Worm (Caenorhabditis elegans) whole organism, young adult: ENCODE measurements around the gene K02A2.1.

Experiments used
- C17E4.6 ChIP-seq: fragments of 200-800 bp; sonication (Bioruptor generic); IDR thresholded peaks from 2 replicates; pipeline ENCODE4 v1.3.6; 2022; ENCODE audit warnings: missing genetic modification reagents, missing genetic modification characterization, missing compliant biosample characterization
- D2030.7 ChIP-seq: fragments of 200-800 bp; sonication (Bioruptor generic); IDR thresholded peaks from 2 replicates; pipeline ENCODE4 v1.3.6; 2022; ENCODE audit warnings: missing genetic modification reagents, missing genetic modification characterization, missing compliant biosample characterization
- F10E7.11 ChIP-seq: sonication (generic microtip); optimal IDR thresholded peaks from 2 replicates; lab custom pipeline; 2017; ENCODE audit warnings: mild to moderate bottlenecking, missing genetic modification characterization, moderate library complexity, missing compliant biosample characterization
- F22D6.2 ChIP-seq: sonication (generic microtip); optimal IDR thresholded peaks from 2 replicates; lab custom pipeline; 2016; ENCODE audit warnings: mild to moderate bottlenecking, missing genetic modification characterization, missing compliant biosample characterization
- F33H1.4 ChIP-seq: fragments of 200-800 bp; sonication (Bioruptor generic); IDR thresholded peaks from 2 replicates; pipeline ENCODE4 v1.3.6; 2022; ENCODE audit warnings: missing genetic modification reagents, missing genetic modification characterization, missing compliant biosample characterization
- F37B4.10 ChIP-seq: fragments of 200-800 bp; sonication (Bioruptor generic); IDR thresholded peaks from 2 replicates; pipeline ENCODE4 v1.3.6; 2022; ENCODE audit warnings: missing genetic modification characterization, missing compliant biosample characterization
- F39B2.1 ChIP-seq: fragments of 200-800 bp; sonication (Bioruptor generic); IDR thresholded peaks from 2 replicates; pipeline ENCODE4 v1.3.6; 2022; ENCODE audit warnings: missing genetic modification reagents, missing genetic modification characterization, missing compliant biosample characterization
- F55B11.4 ChIP-seq: sonication (generic microtip); optimal IDR thresholded peaks from 2 replicates; lab custom pipeline; 2016; ENCODE audit warnings: missing compliant biosample characterization, missing genetic modification characterization, borderline replicate concordance; ENCODE audit not compliant: insufficient read depth
- F57A8.1 ChIP-seq: fragments of 200-800 bp; sonication (Bioruptor generic); optimal IDR thresholded peaks from 2 replicates; lab custom pipeline; 2018; ENCODE audit warnings: mild to moderate bottlenecking, missing genetic modification characterization, moderate library complexity, missing compliant biosample characterization
- Y53F4B.3 ChIP-seq: fragments of 200-800 bp; sonication (Bioruptor generic); IDR thresholded peaks from 2 replicates; pipeline ENCODE4 v1.3.6; 2022; ENCODE audit warnings: missing genetic modification reagents, missing genetic modification characterization, missing compliant biosample characterization
- Y53G8AR.9 ChIP-seq: fragments of 200-800 bp; sonication (Bioruptor generic); conservative IDR thresholded peaks from 2 replicates; pipeline ENCODE4 v1.3.6; 2022; ENCODE audit warnings: missing genetic modification reagents, missing genetic modification characterization, missing compliant biosample characterization
- aptf-2 ChIP-seq: fragments of 200-800 bp; sonication (Bioruptor generic); conservative IDR thresholded peaks from 2 replicates; pipeline ENCODE4 v1.3.6; 2022; ENCODE audit warnings: missing genetic modification reagents, missing genetic modification characterization, missing compliant biosample characterization
- atf-7 ChIP-seq: sonication (generic microtip); optimal IDR thresholded peaks from 2 replicates; lab custom pipeline; 2017; ENCODE audit warnings: mild to moderate bottlenecking, missing genetic modification characterization, missing compliant biosample characterization
- ccch-3 ChIP-seq: fragments of 200-800 bp; sonication (Bioruptor generic); optimal IDR thresholded peaks from 2 replicates; lab custom pipeline; 2018; ENCODE audit warnings: mild to moderate bottlenecking, missing genetic modification characterization, missing compliant biosample characterization
- cebp-1 ChIP-seq, 2 experiments: fragments of 200-800 bp in 1 of 2; sonication (Bioruptor generic) in 1 of 2; sonication (generic microtip) in 1 of 2; IDR thresholded peaks in 1 of 2; optimal IDR thresholded peaks in 1 of 2; 2 replicates each; pipeline versions ENCODE4 v1.3.6 to Lab custom; 2017 to 2022; ENCODE audit warnings: missing compliant biosample characterization in 2 of 2, missing genetic modification characterization in 2 of 2, mild to moderate bottlenecking in 1 of 2, missing genetic modification reagents in 1 of 2, moderate library complexity in 1 of 2
- ceh-27 ChIP-seq: fragments of 200-800 bp; sonication (Bioruptor generic); optimal IDR thresholded peaks from 2 replicates; lab custom pipeline; 2018; ENCODE audit warnings: mild to moderate bottlenecking, missing genetic modification characterization, moderate library complexity, missing compliant biosample characterization
- ceh-91 ChIP-seq: fragments of 200-800 bp; sonication (Bioruptor generic); IDR thresholded peaks from 2 replicates; pipeline ENCODE4 v1.3.6; 2022; ENCODE audit warnings: missing genetic modification reagents, missing genetic modification characterization, missing compliant biosample characterization
- dox-1 ChIP-seq: fragments of 200-800 bp; sonication (Bioruptor generic); IDR thresholded peaks from 2 replicates; pipeline ENCODE4 v1.3.6; 2022; ENCODE audit warnings: missing genetic modification reagents, missing genetic modification characterization, missing compliant biosample characterization
- dpff-1 ChIP-seq: sonication (generic microtip); optimal IDR thresholded peaks from 2 replicates; lab custom pipeline; 2017; ENCODE audit warnings: mild to moderate bottlenecking, missing genetic modification characterization, missing compliant biosample characterization
- egl-44 ChIP-seq: fragments of 200-800 bp; sonication (Bioruptor generic); IDR thresholded peaks from 2 replicates; pipeline ENCODE4 v1.3.6; 2022; ENCODE audit warnings: missing genetic modification reagents, missing genetic modification characterization, missing compliant biosample characterization
- ekl-4 ChIP-seq: fragments of 200-800 bp; sonication (Bioruptor generic); IDR thresholded peaks from 2 replicates; pipeline ENCODE4 v1.3.6; 2022; ENCODE audit warnings: missing genetic modification reagents, missing genetic modification characterization, missing compliant biosample characterization
- him-1 ChIP-seq: sonication (generic microtip); optimal IDR thresholded peaks from 2 replicates; lab custom pipeline; 2016; ENCODE audit warnings: missing genotype, missing genetic modification reagents, missing genetic modification characterization, missing compliant biosample characterization
- let-526 ChIP-seq: fragments of 200-800 bp; sonication (Bioruptor generic); IDR thresholded peaks from 2 replicates; pipeline ENCODE4 v1.3.6; 2022; ENCODE audit warnings: missing genetic modification reagents, missing genetic modification characterization, missing compliant biosample characterization
- lin-26 ChIP-seq: fragments of 200-800 bp; sonication (Bioruptor generic); IDR thresholded peaks from 2 replicates; pipeline ENCODE4 v1.3.6; 2022; ENCODE audit warnings: missing genetic modification reagents, missing genetic modification characterization, missing compliant biosample characterization
- lsl-1 ChIP-seq: fragments of 200-800 bp; sonication (Bioruptor generic); optimal IDR thresholded peaks from 2 replicates; lab custom pipeline; 2018; ENCODE audit warnings: mild to moderate bottlenecking, missing genetic modification characterization, moderate library complexity, missing compliant biosample characterization
- madf-6 ChIP-seq: fragments of 200-800 bp; sonication (Bioruptor generic); IDR thresholded peaks from 2 replicates; pipeline ENCODE4 v1.3.6; 2022; ENCODE audit warnings: missing genetic modification reagents, missing genetic modification characterization, missing compliant biosample characterization
- madf-8 ChIP-seq: fragments of 200-800 bp; sonication (Bioruptor generic); conservative IDR thresholded peaks from 2 replicates; pipeline ENCODE4 v1.3.6; 2022; ENCODE audit warnings: missing genetic modification reagents, missing genetic modification characterization, missing compliant biosample characterization
- mxl-1 ChIP-seq: sonication (generic microtip); optimal IDR thresholded peaks from 2 replicates; lab custom pipeline; 2016; ENCODE audit warnings: missing genetic modification characterization, missing compliant biosample characterization
- nfyb-1 ChIP-seq: fragments of 200-800 bp; sonication (Bioruptor generic); IDR thresholded peaks from 2 replicates; pipeline ENCODE4 v1.3.6; 2022; ENCODE audit warnings: missing genetic modification reagents, missing genetic modification characterization, missing compliant biosample characterization
- nhr-27 ChIP-seq: fragments of 200-800 bp; sonication (Bioruptor generic); optimal IDR thresholded peaks from 2 replicates; lab custom pipeline; 2018; ENCODE audit warnings: mild to moderate bottlenecking, missing genetic modification characterization, moderate library complexity, missing compliant biosample characterization
- pha-4 ChIP-seq: fragments of 150-350 bp; sonication (generic microtip); optimal IDR thresholded peaks from 2 replicates; lab custom pipeline; 2014; ENCODE audit warnings: missing biosample characterization, missing genetic modification reagents, missing genetic modification characterization
- rcor-1 ChIP-seq: fragments of 200-800 bp; sonication (Bioruptor generic); IDR thresholded peaks from 2 replicates; pipeline ENCODE4 v1.3.6; 2022; ENCODE audit warnings: missing genetic modification reagents, missing genetic modification characterization, missing compliant biosample characterization
- rec-8 ChIP-seq, 2 experiments: sonication (generic microtip); optimal IDR thresholded peaks; 2 replicates each; lab custom pipeline; 2016; ENCODE audit warnings: mild to moderate bottlenecking in 2 of 2, missing genetic modification characterization in 2 of 2, missing genetic modification reagents in 2 of 2, missing genotype in 2 of 2, missing biosample characterization in 1 of 2, missing compliant biosample characterization in 1 of 2, moderate library complexity in 1 of 2
- sea-2 ChIP-seq: fragments of 200-800 bp; sonication (Bioruptor generic); IDR thresholded peaks from 2 replicates; pipeline ENCODE4 v1.3.6; 2022; ENCODE audit warnings: missing genetic modification characterization, missing compliant biosample characterization
- snpc-3.4 ChIP-seq: sonication (generic microtip); optimal IDR thresholded peaks from 2 replicates; lab custom pipeline; 2017; ENCODE audit warnings: missing genetic modification characterization, mild to moderate bottlenecking, missing compliant biosample characterization, antibody characterized with exemption, moderate library complexity, missing genotype, missing genetic modification reagents
- snpc-4 ChIP-seq, 5 experiments: fragments of 150-350 bp in 1 of 5; sonication (generic microtip) in 4 of 5; optimal IDR thresholded peaks; 2 replicates each; lab custom pipeline; 2014 to 2018; ENCODE audit warnings: missing genetic modification characterization in 5 of 5, missing biosample characterization in 3 of 5, antibody characterized with exemption in 2 of 5, mild to moderate bottlenecking in 2 of 5, missing compliant biosample characterization in 2 of 5, missing genotype in 2 of 5, moderate library complexity in 2 of 5, missing genetic modification reagents in 1 of 5
- sptf-2 ChIP-seq: fragments of 200-800 bp; sonication (Bioruptor generic); optimal IDR thresholded peaks from 2 replicates; lab custom pipeline; 2018; ENCODE audit warnings: mild to moderate bottlenecking, missing genetic modification characterization, missing compliant biosample characterization
- unc-62 ChIP-seq: fragments of 150-350 bp; optimal IDR thresholded peaks from 2 replicates; lab custom pipeline; 2014; ENCODE audit warnings: missing biosample characterization, missing genetic modification reagents, missing genetic modification characterization
- xnd-1 ChIP-seq: sonication (generic microtip); optimal IDR thresholded peaks from 2 replicates; lab custom pipeline; 2016; ENCODE audit warnings: missing genotype, missing genetic modification reagents, missing genetic modification characterization, missing compliant biosample characterization
- ztf-18 ChIP-seq: sonication (generic microtip); optimal IDR thresholded peaks from 2 replicates; lab custom pipeline; 2016; ENCODE audit warnings: missing genotype, mild to moderate bottlenecking, missing genetic modification characterization, missing compliant biosample characterization
- ztf-6 ChIP-seq: fragments of 200-800 bp; sonication (Bioruptor generic); IDR thresholded peaks from 2 replicates; pipeline ENCODE4 v1.3.6; 2022; ENCODE audit warnings: missing genetic modification reagents, missing genetic modification characterization, missing compliant biosample characterization

K02A2.1 gene

DNA sequence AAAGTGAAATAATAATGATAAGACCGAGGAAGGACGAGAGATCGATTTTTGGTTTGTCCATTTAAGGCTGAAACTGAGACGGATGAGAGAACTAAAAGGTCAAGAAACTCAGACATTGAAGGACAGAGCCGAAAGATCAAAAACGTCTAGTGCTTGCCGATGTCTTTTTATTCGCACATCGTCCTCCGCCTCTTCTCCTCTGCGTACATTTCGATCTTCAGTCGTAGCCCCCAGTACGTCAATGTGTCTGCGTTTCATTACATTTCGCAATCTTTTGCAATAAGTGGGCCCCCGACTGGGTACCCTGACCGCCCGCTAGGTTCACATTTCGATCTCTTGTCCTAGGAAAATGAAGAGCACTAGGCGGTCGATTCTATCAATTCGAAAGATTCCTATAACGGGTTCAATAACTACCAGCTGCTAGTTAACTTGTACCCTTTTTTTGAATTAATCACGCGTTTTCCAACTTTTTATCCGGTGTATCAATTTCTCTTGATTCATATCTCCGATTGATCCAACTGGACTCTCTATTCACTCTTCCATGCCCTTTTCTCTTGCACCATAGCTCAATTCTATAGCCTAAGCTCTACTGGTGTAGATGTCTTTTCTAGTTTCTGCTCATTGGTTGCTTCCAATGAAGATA, 42.9 kb upstream of the K02A2.1 start (continued):
- TF ChIP-seq rec-8 (tag; optimal IDR thresholded peaks at IDR 0.05; lab: Kevin White, UChicago) (no peak), pha-4 (tag; lab: Kevin White, UChicago) (no peak), madf-8 (GFP tag; lab: Robert Waterston, UW) (no peak), D2030.7 (GFP tag; lab: Robert Waterston, UW) (no peak), egl-44 (GFP tag; lab: Robert Waterston, UW) (no peak), sea-2 (GFP tag; lab: Robert Waterston, UW) (no peak), ccch-3 (GFP tag; lab: Kevin White, UChicago) (no peak), C17E4.6 (GFP tag; lab: Robert Waterston, UW) (no peak), snpc-4 (GFP tag; optimal IDR thresholded peaks at IDR 0.05; lab: Kevin White, UChicago) (peak; percentile 36), snpc-4 (tag; optimal IDR thresholded peaks at IDR 0.05; lab: Kevin White, UChicago) (peak in 1 of 4 experiments; percentile 24), F39B2.1 (GFP tag; lab: Robert Waterston, UW) (no peak), ztf-6 (GFP tag; lab: Robert Waterston, UW) (no peak), F22D6.2 (no peak), ekl-4 (0 out of 2 replicates have a peak, but pooled peaks have one; percentile 50), F55B11.4 (tag; lab: Kevin White, UChicago) (no peak), mxl-1 (tag; lab: Kevin White, UChicago) (no peak), nfyb-1 (GFP tag; lab: Robert Waterston, UW) (0 out of 2 replicates have a peak, but pooled peaks have one; percentile 46), rcor-1 (GFP tag; lab: Robert Waterston, UW) (no peak), F57A8.1 (GFP tag; lab: Kevin White, UChicago) (no peak), sptf-2 (GFP tag; lab: Kevin White, UChicago) (no peak), xnd-1 (tag; lab: Kevin White, UChicago) (no peak), aptf-2 (GFP tag; lab: Robert Waterston, UW) (no peak), lsl-1 (GFP tag; lab: Kevin White, UChicago) (no peak), ztf-18 (tag; lab: Kevin White, UChicago) (peak; percentile 2), let-526 (GFP tag; lab: Robert Waterston, UW) (no peak), dpff-1 (no peak), Y53F4B.3 (no peak), ceh-27 (GFP tag; lab: Kevin White, UChicago) (peak; percentile 61), F10E7.11 (tag; lab: Kevin White, UChicago) (no peak)

DNA sequence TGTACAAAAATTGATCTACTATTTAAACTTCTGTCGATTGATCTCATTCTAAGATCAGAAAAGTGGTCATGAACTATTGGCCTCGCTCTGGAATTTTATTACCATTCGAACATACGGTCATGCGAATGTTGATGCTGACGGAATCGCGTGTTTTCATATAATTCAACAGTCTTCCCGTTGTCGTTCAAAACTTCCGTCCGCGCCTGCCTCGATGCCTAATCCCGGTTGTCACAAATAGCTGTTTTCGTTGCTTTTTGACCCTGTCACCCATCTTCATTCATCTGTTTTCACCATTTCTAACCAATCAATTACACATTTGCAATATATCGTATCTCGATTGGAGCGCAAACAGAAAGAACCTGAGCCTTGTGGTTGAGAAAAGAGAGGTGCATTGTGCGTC, 41.7 kb upstream of the K02A2.1 start:
- no peak for TF ChIP-seq snpc-3.4 (tag; lab: Kevin White, UChicago)
- no peak for TF ChIP-seq Y53G8AR.9 (GFP tag; lab: Robert Waterston, UW)
- TF ChIP-seq dox-1 (GFP tag; lab: Robert Waterston, UW), result peak; percentile 22; the same call in 1 of the 2 replicates
- TF ChIP-seq sea-2 (GFP tag; lab: Robert Waterston, UW), result no peak
- TF ChIP-seq, all 124 proteins: peak for 1

DNA sequence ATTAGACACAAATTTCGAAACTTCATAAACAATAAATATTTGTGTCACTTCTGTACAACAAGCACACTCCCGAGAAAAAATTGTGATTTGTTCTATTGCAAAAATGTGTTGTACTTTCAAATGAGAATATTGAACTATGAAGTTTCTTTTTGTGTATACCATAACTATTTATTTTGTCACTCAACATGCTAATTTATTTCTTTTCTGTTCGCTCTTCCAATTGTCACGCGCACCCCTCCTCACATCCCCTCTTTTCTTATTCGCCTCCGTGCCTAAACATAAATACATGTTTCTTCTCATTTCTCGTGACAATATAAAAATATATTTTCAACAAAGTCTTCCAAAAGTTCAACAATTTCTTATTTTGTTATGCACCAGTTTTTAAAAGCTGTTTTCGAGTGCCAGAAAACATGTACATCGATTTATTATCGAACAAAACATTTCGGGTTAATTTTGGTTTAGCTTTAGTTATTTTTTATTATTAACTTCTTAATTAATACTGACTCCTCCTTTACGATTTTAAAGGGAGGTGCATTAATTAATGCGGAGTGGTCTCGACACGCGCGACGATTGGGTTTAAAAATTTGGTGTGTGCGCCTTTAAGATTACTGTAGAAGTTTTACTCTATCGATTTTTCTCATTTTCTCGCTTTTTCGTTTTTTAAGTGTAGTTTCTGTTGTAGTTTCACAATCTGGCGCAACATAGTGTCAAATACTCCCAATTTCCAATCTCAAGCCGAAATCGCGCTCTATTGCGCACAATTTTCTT, 41.0 kb upstream of the K02A2.1 start:
- TF ChIP-seq him-1 (tag; lab: Kevin White, UChicago) (peak; percentile 49), madf-8 (GFP tag; lab: Robert Waterston, UW) (peak; percentile 70; the same call in 1 of the 2 replicates), ceh-91 (GFP tag; lab: Robert Waterston, UW) (0 out of 2 replicates have a peak, but pooled peaks have one; percentile 34), atf-7 (tag; lab: Kevin White, UChicago) (no peak), xnd-1 (tag; lab: Kevin White, UChicago) (peak; percentile 70), unc-62 (GFP tag; lab: Kevin White, UChicago) (peak; percentile 45), cebp-1 (GFP tag; IDR thresholded peaks at IDR 0.05; lab: Robert Waterston, UW) (no peak), cebp-1 (tag; optimal IDR thresholded peaks at IDR 0.05; lab: Kevin White, UChicago) (peak; percentile 3), pha-4 (tag; lab: Kevin White, UChicago) (no peak), F33H1.4 (peak; percentile 85), F37B4.10 (GFP tag; lab: Robert Waterston, UW) (no peak), D2030.7 (GFP tag; lab: Robert Waterston, UW) (no peak), madf-6 (peak; percentile 87), nhr-27 (no peak), lsl-1 (GFP tag; lab: Kevin White, UChicago) (peak; percentile 87), lin-26 (GFP tag; lab: Robert Waterston, UW) (0 out of 2 replicates have a peak, but pooled peaks have one; percentile 20)
